Fruit fly (Drosophila melanogaster): ENCODE results near the gene Hsc70-2.

The Hsc70-2 gene

DNA sequence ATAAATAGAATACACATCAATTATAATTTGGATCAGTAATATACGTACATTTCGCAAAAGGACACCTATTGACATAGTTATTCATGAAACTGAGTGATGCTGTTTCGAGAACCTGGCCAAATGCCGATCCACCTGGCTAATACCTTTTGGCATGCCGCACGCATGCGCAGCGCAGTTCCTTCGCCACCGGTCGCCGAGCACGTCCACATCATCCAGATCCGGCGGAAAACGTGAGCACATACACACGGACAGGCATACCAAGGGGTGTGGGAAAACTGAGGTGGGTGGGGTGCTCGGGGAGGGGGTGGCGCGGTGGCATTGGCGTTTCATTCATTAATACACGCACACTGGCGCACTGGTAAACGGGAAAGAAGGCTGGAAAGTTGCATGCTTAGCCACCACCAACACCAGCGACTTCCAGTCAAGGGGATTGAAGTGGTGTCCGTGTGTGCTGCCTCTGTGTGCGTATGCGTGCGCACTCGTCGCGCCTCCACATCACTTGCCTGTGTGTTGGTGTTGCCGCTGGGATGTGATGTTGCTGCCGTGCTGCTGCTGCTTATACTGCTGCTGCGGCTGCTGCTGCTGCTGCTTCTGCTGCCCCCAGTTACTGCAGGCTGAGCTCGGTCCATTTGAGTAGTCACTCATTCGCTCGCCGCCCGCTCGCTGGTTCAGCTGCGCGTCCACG lies 12.7 kb downstream of the Hsc70-2 start, which contains the start of gene sim (continued):
- TF ChIP-seq Atf3 (GFP tag; optimal IDR thresholded peaks at IDR 0.05) (no peak), vfl (GFP tag; optimal IDR thresholded peaks at IDR 0.05) (no peak), CG8290 (GFP tag; optimal IDR thresholded peaks at IDR 0.05) (no peak), CG8290 (tag; optimal IDR thresholded peaks at IDR 0.05) (no peak), Bgb (GFP tag; IDR thresholded peaks at IDR 0.05; ENCODE audit: partially characterized antibody) (peak; percentile 17; the same call in 1 of the 2 replicates), Dll (GFP tag; IDR thresholded peaks at IDR 0.05; ENCODE audit: partially characterized antibody) (0 out of 4 replicates have a peak, but pooled peaks have one; percentile 21), cg (GFP tag; optimal IDR thresholded peaks at IDR 0.05) (peak; percentile 91), CG9437 (GFP tag; optimal IDR thresholded peaks at IDR 0.05) (no peak), tap (tag; optimal IDR thresholded peaks at IDR 0.05) (no peak), crol (GFP tag; IDR thresholded peaks at IDR 0.05) (peak; percentile 73), CG11456 (GFP tag; IDR thresholded peaks at IDR 0.05) (no peak), CG9609 (GFP tag; optimal IDR thresholded peaks at IDR 0.05) (no peak), CG8089 (GFP tag; optimal IDR thresholded peaks at IDR 0.05) (no peak), Hmx (GFP tag; optimal IDR thresholded peaks at IDR 0.05) (no peak), seq (GFP tag; IDR thresholded peaks at IDR 0.05) (peak; percentile 52; the same call in 1 of the 2 replicates), pnt (GFP tag; optimal IDR thresholded peaks at IDR 0.05) (no peak), chm (GFP tag; IDR thresholded peaks at IDR 0.05) (no peak), CG4617 (GFP tag; optimal IDR thresholded peaks at IDR 0.05; ENCODE audit: borderline replicate concordance) (no peak), CG9932 (GFP tag; IDR thresholded peaks at IDR 0.05) (0 out of 2 replicates have a peak, but pooled peaks have one; percentile 21), CG6272 (GFP tag; IDR thresholded peaks at IDR 0.05) (0 out of 2 replicates have a peak, but pooled peaks have one; percentile 21), mam (GFP tag; optimal IDR thresholded peaks at IDR 0.05) (no peak), CG13775 (GFP tag; optimal IDR thresholded peaks at IDR 0.05) (no peak), pb (GFP tag; optimal IDR thresholded peaks at IDR 0.05) (no peak), CG2199 (GFP tag; IDR thresholded peaks at IDR 0.05) (0 out of 3 replicates have a peak, but pooled peaks have one; percentile 53), gsb (GFP tag; IDR thresholded peaks at IDR 0.05) (peak; percentile 32; the same call in 1 of the 2 replicates), sr (GFP tag; IDR thresholded peaks at IDR 0.05) (0 out of 3 replicates have a peak, but pooled peaks have one; percentile 12), CG10979 (tag; optimal IDR thresholded peaks at IDR 0.05) (no peak), CG18476 (GFP tag; optimal IDR thresholded peaks at IDR 0.05) (no peak), rib (GFP tag; IDR thresholded peaks at IDR 0.05) (0 out of 2 replicates have a peak, but pooled peaks have one; percentile 29), Hand (GFP tag; optimal IDR thresholded peaks at IDR 0.05) (no peak), B-H1 (GFP tag; IDR thresholded peaks at IDR 0.05) (no peak), CG17328 (GFP tag; IDR thresholded peaks at IDR 0.05) (0 out of 2 replicates have a peak, but pooled peaks have one; percentile 24), Med (GFP tag) (peak; percentile 27), kni (GFP tag; optimal IDR thresholded peaks at IDR 0.05) (peak; percentile 16), Nf-YB (GFP tag; optimal IDR thresholded peaks at IDR 0.05) (peak; percentile 94), Nf-YC (tag; optimal IDR thresholded peaks at IDR 0.05) (peak; percentile 95), CG12104 (GFP tag; optimal IDR thresholded peaks at IDR 0.05) (no peak), knrl (GFP tag; IDR thresholded peaks at IDR 0.05; ENCODE audit: partially characterized antibody) (0 out of 3 replicates have a peak, but pooled peaks have one; percentile 25)

DNA sequence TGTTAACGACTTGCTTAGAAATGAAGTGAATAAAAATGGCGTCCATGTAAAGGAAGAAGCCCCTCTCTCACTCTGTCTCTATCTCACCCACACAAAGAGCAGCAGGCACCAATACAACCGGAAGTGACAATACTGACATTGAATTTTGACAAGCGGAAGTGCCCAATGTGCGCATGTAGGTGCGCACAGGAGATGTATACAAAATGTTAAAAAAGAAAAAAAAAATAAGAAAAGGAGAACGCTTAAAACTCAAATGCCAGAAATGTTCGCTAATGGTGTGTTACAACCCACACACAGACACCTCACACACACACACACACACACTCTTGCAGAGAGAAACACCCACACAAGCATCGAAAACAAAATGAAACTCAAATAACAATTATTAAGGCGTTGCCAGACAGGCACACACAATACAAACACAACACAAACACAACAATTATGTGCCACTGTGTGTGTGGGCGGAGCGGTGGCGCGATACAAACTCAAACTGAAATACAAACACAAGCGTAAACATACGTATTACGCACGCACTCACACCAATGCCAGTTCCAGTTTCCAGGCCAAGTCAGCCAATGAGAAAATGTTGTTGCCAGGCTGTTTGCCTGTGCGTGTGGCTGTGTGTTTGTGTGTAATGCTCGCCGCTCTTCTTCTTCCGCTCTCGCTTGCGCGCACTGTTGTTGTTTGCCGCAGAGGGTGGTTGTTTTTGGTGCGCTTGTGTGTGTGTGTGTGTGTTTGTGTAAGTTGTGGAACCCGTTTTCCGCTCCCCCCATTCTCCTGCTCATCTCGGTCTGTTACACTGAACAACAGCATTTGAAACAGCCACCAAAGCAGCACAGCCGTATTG lies 19.4 kb downstream of the Hsc70-2 start:
- 0 out of 2 replicates have a peak, but pooled peaks have one; percentile 15 for TF ChIP-seq vvl (GFP tag; IDR thresholded peaks at IDR 0.05)
- peak; percentile 3 for TF ChIP-seq CG13424 (tag; optimal IDR thresholded peaks at IDR 0.05)
- TF ChIP-seq Eip74EF (GFP tag; optimal IDR thresholded peaks at IDR 0.05), result peak in 1 of 2 experiments; percentile 86
- TF ChIP-seq sens (GFP tag), result peak; percentile 70
- no peak for TF ChIP-seq fd64A (GFP tag; optimal IDR thresholded peaks at IDR 0.05)
- TF ChIP-seq CG4328 (GFP tag; optimal IDR thresholded peaks at IDR 0.05), result peak; percentile 6
- peak; percentile 31; the same call in 1 of the 2 replicates for TF ChIP-seq CG10959 (GFP tag; IDR thresholded peaks at IDR 0.05)
- peak; percentile 7 for TF ChIP-seq CG7839 (tag; optimal IDR thresholded peaks at IDR 0.05)
- TF ChIP-seq nau (GFP tag; optimal IDR thresholded peaks at IDR 0.05), result peak; percentile 7
- peak; percentile 48 for TF ChIP-seq CG9727 (GFP tag; optimal IDR thresholded peaks at IDR 0.05)
- no peak for TF ChIP-seq scrt (GFP tag; optimal IDR thresholded peaks at IDR 0.05)

Data from whole organism, embryonic.